Fruit fly (Drosophila melanogaster) whole organism, adult: ENCODE measurements around the gene CG33795.

Experiments used
- CG11617 ChIP-seq: fragments of 200-800 bp; sonication (Bioruptor generic); optimal IDR thresholded peaks from 2 replicates; lab custom pipeline; 2017; ENCODE audit warnings: mild to moderate bottlenecking, missing biosample characterization, missing genetic modification reagents, missing genetic modification characterization
- CG12768 ChIP-seq: fragments of 200-800 bp; sonication (Bioruptor generic); optimal IDR thresholded peaks from 2 replicates; lab custom pipeline; 2017; ENCODE audit warnings: missing biosample characterization, missing genetic modification characterization, mild to moderate bottlenecking, moderate library complexity, missing genetic modification reagents
- CG14711 ChIP-seq: fragments of 200-800 bp; sonication (Bioruptor generic); optimal IDR thresholded peaks from 2 replicates; lab custom pipeline; 2018; ENCODE audit warnings: missing biosample characterization, mild to moderate bottlenecking, missing genetic modification characterization, moderate library complexity
- CG1620 ChIP-seq: fragments of 200-800 bp; sonication (Bioruptor generic); optimal IDR thresholded peaks from 2 replicates; lab custom pipeline; 2016; ENCODE audit warnings: missing biosample characterization, missing genetic modification characterization
- CG33017 ChIP-seq: fragments of 200-800 bp; sonication (Bioruptor generic); optimal IDR thresholded peaks from 2 replicates; lab custom pipeline; 2018; ENCODE audit warnings: missing biosample characterization, mild to moderate bottlenecking, missing genetic modification characterization, moderate library complexity
- CG5204 ChIP-seq: fragments of 200-800 bp; sonication (Bioruptor generic); optimal IDR thresholded peaks from 2 replicates; lab custom pipeline; 2016; ENCODE audit warnings: missing biosample characterization, missing genetic modification characterization
- CG7045 ChIP-seq: fragments of 200-800 bp; sonication (Bioruptor generic); optimal IDR thresholded peaks from 2 replicates; lab custom pipeline; 2017; ENCODE audit warnings: missing biosample characterization, mild to moderate bottlenecking, missing genetic modification characterization
- CG7101 ChIP-seq: fragments of 200-800 bp; sonication (Bioruptor generic); optimal IDR thresholded peaks from 2 replicates; lab custom pipeline; 2018; ENCODE audit warnings: missing biosample characterization, mild to moderate bottlenecking, missing genetic modification characterization, moderate library complexity
- Clk ChIP-seq: fragments of 200-800 bp; sonication (Bioruptor generic); optimal IDR thresholded peaks from 2 replicates; lab custom pipeline; 2017; ENCODE audit warnings: missing biosample characterization, missing genetic modification characterization
- Crg-1 ChIP-seq: fragments of 200-800 bp; sonication (Bioruptor generic); optimal IDR thresholded peaks from 2 replicates; lab custom pipeline; 2016; ENCODE audit warnings: missing biosample characterization, missing genetic modification characterization
- Hr96 ChIP-seq: fragments of 200-800 bp; sonication (Bioruptor generic); optimal IDR thresholded peaks from 2 replicates; lab custom pipeline; 2016; ENCODE audit warnings: missing biosample characterization, missing genetic modification characterization
- Mnt ChIP-seq: fragments of 200-800 bp; sonication (Bioruptor generic); optimal IDR thresholded peaks from 2 replicates; lab custom pipeline; 2016; ENCODE audit warnings: missing biosample characterization, mild to moderate bottlenecking, missing genetic modification characterization
- bab1 ChIP-seq: fragments of 200-800 bp; sonication (Bioruptor generic); optimal IDR thresholded peaks from 3 replicates; lab custom pipeline; 2019; ENCODE audit warnings: missing biosample characterization, mild to moderate bottlenecking, missing genetic modification characterization, moderate library complexity
- cic ChIP-seq: fragments of 200-800 bp; sonication (Bioruptor generic); optimal IDR thresholded peaks from 2 replicates; lab custom pipeline; 2017; ENCODE audit warnings: missing biosample characterization, mild to moderate bottlenecking, missing genetic modification characterization, moderate library complexity
- cnc ChIP-seq, 2 experiments: fragments of >200 bp; optimal IDR thresholded peaks; 2 replicates each; lab custom pipeline; 2017
- kay ChIP-seq: fragments of 200-800 bp; sonication (Bioruptor generic); peaks from one replicate; lab custom pipeline; 2016; ENCODE audit warnings: missing biosample characterization, missing genetic modification characterization, borderline replicate concordance
- ovo ChIP-seq: fragments of 200-800 bp; sonication (Bioruptor generic); optimal IDR thresholded peaks from 2 replicates; lab custom pipeline; 2016; ENCODE audit warnings: missing biosample characterization, missing genetic modification characterization
- pad ChIP-seq: fragments of 200-800 bp; sonication (Bioruptor generic); optimal IDR thresholded peaks from 3 replicates; lab custom pipeline; 2017; ENCODE audit warnings: missing biosample characterization, missing genetic modification characterization, mild to moderate bottlenecking, moderate library complexity, missing genetic modification reagents
- tj ChIP-seq: fragments of 200-800 bp; sonication (Bioruptor generic); optimal IDR thresholded peaks from 3 replicates; lab custom pipeline; 2017; ENCODE audit warnings: missing biosample characterization, mild to moderate bottlenecking, missing genetic modification characterization, moderate library complexity
- toe ChIP-seq: fragments of 200-800 bp; sonication (Bioruptor generic); optimal IDR thresholded peaks from 2 replicates; lab custom pipeline; 2016; ENCODE audit warnings: missing biosample characterization, missing genetic modification characterization

Gene CG33795

DNA sequence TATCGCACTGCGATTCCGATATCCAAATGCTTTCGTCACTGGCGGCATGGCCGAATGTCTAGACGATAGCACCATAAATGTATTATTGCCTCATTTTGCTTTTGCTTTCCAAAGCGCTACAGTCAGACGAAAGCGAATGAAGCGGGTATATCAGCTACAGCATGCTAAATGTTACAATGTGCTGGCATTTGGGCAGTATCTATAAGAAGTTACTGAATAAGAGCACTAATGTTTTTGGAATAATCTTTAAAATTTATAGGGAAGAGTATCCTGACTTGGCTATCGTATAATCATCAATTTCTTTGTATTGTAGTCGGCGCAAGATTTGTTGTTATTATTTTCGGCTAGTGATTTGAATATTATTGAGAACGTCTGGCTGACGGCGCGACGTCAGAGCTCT is 32.1 kb upstream of the CG33795 start:
- peak; percentile 12 for TF ChIP-seq CG7101 (tag; lab: Kevin White, UChicago)
- TF ChIP-seq Clk (GFP tag; lab: Kevin White, UChicago), result no peak

dm6 chr3L:16202550-16202949 is 31.4 kb upstream of the CG33795 start:
- no peak for TF ChIP-seq cnc (optimal IDR thresholded peaks at IDR 0.05; lab: Kevin White, UChicago)
- peak; percentile 0 for TF ChIP-seq CG5204 (GFP tag; lab: Kevin White, UChicago)

dm6 chr3L:16201028-16201427 is 29.8 kb upstream of the CG33795 start, which contains the start of gene dls:
TSS of gene dls (plus strand) at chr3L:16201328.
- TF ChIP-seq pad (no peak), Crg-1 (GFP tag; lab: Kevin White, UChicago) (no peak), cic (GFP tag; lab: Kevin White, UChicago) (no peak), CG5204 (GFP tag; lab: Kevin White, UChicago) (no peak), toe (GFP tag; lab: Kevin White, UChicago) (no peak), Clk (GFP tag; lab: Kevin White, UChicago) (no peak), CG33017 (tag; lab: Kevin White, UChicago) (no peak), kay (GFP tag; lab: Kevin White, UChicago) (no peak), CG7045 (GFP tag; lab: Kevin White, UChicago) (no peak), Hr96 (no peak), CG7101 (tag; lab: Kevin White, UChicago) (no peak)

dm6 chr3L:16199929-16200328 is 28.7 kb upstream of the CG33795 start, which contains the start of gene CG33689:
TSS of gene CG33689 (plus strand) at chr3L:16200229.
- TF ChIP-seq Crg-1 (GFP tag; lab: Kevin White, UChicago) (no peak), CG14711 (tag; lab: Kevin White, UChicago) (no peak), CG7045 (GFP tag; lab: Kevin White, UChicago) (no peak), ovo (GFP tag; lab: Kevin White, UChicago) (no peak), bab1 (GFP tag; lab: Kevin White, UChicago) (no peak), CG11617 (GFP tag; lab: Kevin White, UChicago) (no peak), pad (no peak), Clk (GFP tag; lab: Kevin White, UChicago) (no peak), CG7101 (tag; lab: Kevin White, UChicago) (no peak), cnc (optimal IDR thresholded peaks at IDR 0.05; lab: Kevin White, UChicago) (no peak), kay (GFP tag; lab: Kevin White, UChicago) (no peak), Hr96 (no peak), CG12768 (no peak), cic (GFP tag; lab: Kevin White, UChicago) (no peak), toe (GFP tag; lab: Kevin White, UChicago) (no peak), tj (GFP tag; lab: Kevin White, UChicago) (no peak), CG1620 (GFP tag; lab: Kevin White, UChicago) (no peak), CG33017 (tag; lab: Kevin White, UChicago) (no peak), CG5204 (GFP tag; lab: Kevin White, UChicago) (no peak)

DNA sequence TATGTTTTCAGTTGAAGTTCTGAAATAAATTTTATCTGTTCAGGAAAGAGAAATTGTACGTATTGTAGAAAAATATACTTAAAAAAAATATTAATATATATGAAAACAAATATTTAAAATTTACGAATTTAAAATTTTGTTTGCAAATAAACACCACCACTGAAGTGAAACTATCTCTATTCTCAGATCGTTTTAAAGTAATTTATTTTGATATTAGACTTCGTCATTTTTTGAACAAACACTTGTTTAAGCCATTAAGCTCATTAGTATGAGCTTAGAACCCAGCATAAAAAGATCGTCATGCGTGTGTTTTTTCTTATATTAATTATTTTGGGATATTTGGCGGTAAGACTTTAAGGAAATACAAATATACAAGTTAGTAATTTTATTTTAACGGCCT is 27.7 kb upstream of the CG33795 start, which contains the start of gene CG33688:
Gene CG33688, plus strand, starts transcription at position 301 of the 400 bp plus-strand sequence.
- no peak for TF ChIP-seq toe (GFP tag; lab: Kevin White, UChicago)
- TF ChIP-seq CG33017 (tag; lab: Kevin White, UChicago), result no peak
- TF ChIP-seq ovo (GFP tag; lab: Kevin White, UChicago), result no peak
- no peak for TF ChIP-seq kay (GFP tag; lab: Kevin White, UChicago)
- no peak for TF ChIP-seq CG5204 (GFP tag; lab: Kevin White, UChicago)
- TF ChIP-seq Mnt (GFP tag; lab: Kevin White, UChicago), result no peak
- TF ChIP-seq CG12768, result no peak
- TF ChIP-seq CG11617 (GFP tag; lab: Kevin White, UChicago), result no peak
- TF ChIP-seq CG14711 (tag; lab: Kevin White, UChicago), result no peak
- TF ChIP-seq CG1620 (GFP tag; lab: Kevin White, UChicago), result no peak
- no peak for TF ChIP-seq Hr96
- no peak for TF ChIP-seq bab1 (GFP tag; lab: Kevin White, UChicago)
- no peak for TF ChIP-seq tj (GFP tag; lab: Kevin White, UChicago)
- TF ChIP-seq CG7101 (tag; lab: Kevin White, UChicago), result no peak
- TF ChIP-seq CG7045 (GFP tag; lab: Kevin White, UChicago), result no peak
- no peak for TF ChIP-seq Clk (GFP tag; lab: Kevin White, UChicago)
- no peak for TF ChIP-seq Crg-1 (GFP tag; lab: Kevin White, UChicago)

dm6 chr3L:16197450-16197918 is 26.3 kb upstream of the CG33795 start, which contains the start of gene CG33687:
TSS of gene CG33687 (plus strand) at chr3L:16197868.
- no peak for TF ChIP-seq CG7045 (GFP tag; lab: Kevin White, UChicago)
- TF ChIP-seq CG12768, result no peak
- no peak for TF ChIP-seq bab1 (GFP tag; lab: Kevin White, UChicago)
- TF ChIP-seq CG14711 (tag; lab: Kevin White, UChicago), result no peak
- no peak for TF ChIP-seq ovo (GFP tag; lab: Kevin White, UChicago)
- no peak for TF ChIP-seq tj (GFP tag; lab: Kevin White, UChicago)
- no peak for TF ChIP-seq Hr96
- no peak for TF ChIP-seq toe (GFP tag; lab: Kevin White, UChicago)
- TF ChIP-seq Crg-1 (GFP tag; lab: Kevin White, UChicago), result no peak
- TF ChIP-seq CG11617 (GFP tag; lab: Kevin White, UChicago), result no peak
- no peak for TF ChIP-seq Mnt (GFP tag; lab: Kevin White, UChicago)
- no peak for TF ChIP-seq kay (GFP tag; lab: Kevin White, UChicago)
- TF ChIP-seq cnc (optimal IDR thresholded peaks at IDR 0.05; lab: Kevin White, UChicago), result no peak
- no peak for TF ChIP-seq CG1620 (GFP tag; lab: Kevin White, UChicago)
- TF ChIP-seq pad, result no peak
- TF ChIP-seq CG33017 (tag; lab: Kevin White, UChicago), result no peak
- no peak for TF ChIP-seq CG5204 (GFP tag; lab: Kevin White, UChicago)
- no peak for TF ChIP-seq CG7101 (tag; lab: Kevin White, UChicago)
- no peak for TF ChIP-seq cic (GFP tag; lab: Kevin White, UChicago)
- no peak for TF ChIP-seq Clk (GFP tag; lab: Kevin White, UChicago)
